Worm (Caenorhabditis elegans) whole organism, young adult: ENCODE measurements around the gene F55F3.4.
A peak's percentile ranks its signal among the peaks of the same experiment; 100 is the strongest.

Experiments used
- B0019.2 ChIP-seq: fragments of 200-800 bp; sonication (Bioruptor generic); conservative IDR thresholded peaks from 2 replicates; pipeline ENCODE4 v1.3.6; 2022; ENCODE audit warnings: missing genetic modification reagents, missing genetic modification characterization, missing compliant biosample characterization
- C17E4.6 ChIP-seq: fragments of 200-800 bp; sonication (Bioruptor generic); IDR thresholded peaks from 2 replicates; pipeline ENCODE4 v1.3.6; 2022; ENCODE audit warnings: missing genetic modification reagents, missing genetic modification characterization, missing compliant biosample characterization
- F22D6.2 ChIP-seq: sonication (generic microtip); optimal IDR thresholded peaks from 2 replicates; lab custom pipeline; 2016; ENCODE audit warnings: mild to moderate bottlenecking, missing genetic modification characterization, missing compliant biosample characterization
- F33H1.4 ChIP-seq: fragments of 200-800 bp; sonication (Bioruptor generic); IDR thresholded peaks from 2 replicates; pipeline ENCODE4 v1.3.6; 2022; ENCODE audit warnings: missing genetic modification reagents, missing genetic modification characterization, missing compliant biosample characterization
- F39B2.1 ChIP-seq: fragments of 200-800 bp; sonication (Bioruptor generic); IDR thresholded peaks from 2 replicates; pipeline ENCODE4 v1.3.6; 2022; ENCODE audit warnings: missing genetic modification reagents, missing genetic modification characterization, missing compliant biosample characterization
- F57A8.1 ChIP-seq: fragments of 200-800 bp; sonication (Bioruptor generic); optimal IDR thresholded peaks from 2 replicates; lab custom pipeline; 2018; ENCODE audit warnings: mild to moderate bottlenecking, missing genetic modification characterization, moderate library complexity, missing compliant biosample characterization
- F57C9.4 ChIP-seq: sonication (generic microtip); optimal IDR thresholded peaks from 2 replicates; lab custom pipeline; 2017; ENCODE audit warnings: mild to moderate bottlenecking, missing genetic modification characterization, missing compliant biosample characterization
- Y53F4B.3 ChIP-seq: fragments of 200-800 bp; sonication (Bioruptor generic); IDR thresholded peaks from 2 replicates; pipeline ENCODE4 v1.3.6; 2022; ENCODE audit warnings: missing genetic modification reagents, missing genetic modification characterization, missing compliant biosample characterization
- Y95B8A.8 ChIP-seq: fragments of 200-800 bp; sonication (Bioruptor generic); IDR thresholded peaks from 2 replicates; pipeline ENCODE4 v1.3.6; 2022; ENCODE audit warnings: missing genetic modification reagents, missing genetic modification characterization, missing compliant biosample characterization
- ama-1 ChIP-seq, 3 experiments: fragments of 150-350 bp in 1 of 3; sonication (generic microtip) in 2 of 3; optimal IDR thresholded peaks; 2 replicates each; lab custom pipeline; 2014 to 2018; ENCODE audit warnings: missing biosample characterization in 2 of 3, missing genetic modification characterization in 2 of 3, missing genetic modification reagents in 2 of 3
- attf-3 ChIP-seq: fragments of 200-800 bp; sonication (Bioruptor generic); conservative IDR thresholded peaks from 2 replicates; pipeline ENCODE4 v1.3.6; 2022; ENCODE audit warnings: missing genetic modification reagents, missing genetic modification characterization, missing compliant biosample characterization
- attf-6 ChIP-seq: fragments of 200-800 bp; sonication (Bioruptor generic); IDR thresholded peaks from 2 replicates; pipeline ENCODE4 v1.3.6; 2022; ENCODE audit warnings: missing genetic modification reagents, missing genetic modification characterization, missing compliant biosample characterization
- cebp-1 ChIP-seq, 2 experiments: fragments of 200-800 bp in 1 of 2; sonication (Bioruptor generic) in 1 of 2; sonication (generic microtip) in 1 of 2; IDR thresholded peaks in 1 of 2; optimal IDR thresholded peaks in 1 of 2; 2 replicates each; pipeline versions ENCODE4 v1.3.6 to Lab custom; 2017 to 2022; ENCODE audit warnings: missing compliant biosample characterization in 2 of 2, missing genetic modification characterization in 2 of 2, mild to moderate bottlenecking in 1 of 2, missing genetic modification reagents in 1 of 2, moderate library complexity in 1 of 2
- cebp-2 ChIP-seq: fragments of 200-800 bp; sonication (Bioruptor generic); IDR thresholded peaks from 2 replicates; pipeline ENCODE4 v1.3.6; 2022; ENCODE audit warnings: missing genetic modification characterization, missing compliant biosample characterization
- ceh-100 ChIP-seq: fragments of 200-800 bp; sonication (Bioruptor generic); IDR thresholded peaks from 2 replicates; pipeline ENCODE4 v1.3.6; 2022; ENCODE audit warnings: missing genetic modification reagents, missing genetic modification characterization, missing compliant biosample characterization
- ceh-27 ChIP-seq: fragments of 200-800 bp; sonication (Bioruptor generic); optimal IDR thresholded peaks from 2 replicates; lab custom pipeline; 2018; ENCODE audit warnings: mild to moderate bottlenecking, missing genetic modification characterization, moderate library complexity, missing compliant biosample characterization
- ceh-40 ChIP-seq: fragments of 200-800 bp; sonication (Bioruptor generic); IDR thresholded peaks from 2 replicates; pipeline ENCODE4 v1.3.6; 2022; ENCODE audit warnings: missing genetic modification characterization, missing compliant biosample characterization
- chd-7 ChIP-seq: sonication (generic microtip); optimal IDR thresholded peaks from 2 replicates; lab custom pipeline; 2016; ENCODE audit warnings: mild to moderate bottlenecking, missing genetic modification characterization, moderate library complexity, missing compliant biosample characterization
- dox-1 ChIP-seq: fragments of 200-800 bp; sonication (Bioruptor generic); IDR thresholded peaks from 2 replicates; pipeline ENCODE4 v1.3.6; 2022; ENCODE audit warnings: missing genetic modification reagents, missing genetic modification characterization, missing compliant biosample characterization
- egl-44 ChIP-seq: fragments of 200-800 bp; sonication (Bioruptor generic); IDR thresholded peaks from 2 replicates; pipeline ENCODE4 v1.3.6; 2022; ENCODE audit warnings: missing genetic modification reagents, missing genetic modification characterization, missing compliant biosample characterization
- ets-4 ChIP-seq: fragments of 200-800 bp; sonication (Bioruptor generic); optimal IDR thresholded peaks from 2 replicates; lab custom pipeline; 2018; ENCODE audit warnings: mild to moderate bottlenecking, missing genetic modification characterization, missing compliant biosample characterization
- hlh-26 ChIP-seq: fragments of 200-800 bp; sonication (Bioruptor generic); conservative IDR thresholded peaks from 2 replicates; pipeline ENCODE4 v1.3.6; 2022; ENCODE audit warnings: missing genetic modification reagents, missing genetic modification characterization, missing compliant biosample characterization
- hmg-20 ChIP-seq: fragments of 200-800 bp; sonication (Bioruptor generic); IDR thresholded peaks from 2 replicates; pipeline ENCODE4 v1.3.6; 2022; ENCODE audit warnings: missing genetic modification reagents, missing genetic modification characterization, missing compliant biosample characterization
- hsf-1 ChIP-seq: fragments of 200-800 bp; sonication (Bioruptor generic); IDR thresholded peaks from 2 replicates; pipeline ENCODE4 v1.3.6; 2022; ENCODE audit warnings: missing genetic modification reagents, missing genetic modification characterization, missing compliant biosample characterization
- madf-3 ChIP-seq: fragments of 200-800 bp; sonication (Bioruptor generic); IDR thresholded peaks from 2 replicates; pipeline ENCODE4 v1.3.6; 2022; ENCODE audit warnings: missing genetic modification reagents, missing genetic modification characterization, missing compliant biosample characterization
- madf-8 ChIP-seq: fragments of 200-800 bp; sonication (Bioruptor generic); conservative IDR thresholded peaks from 2 replicates; pipeline ENCODE4 v1.3.6; 2022; ENCODE audit warnings: missing genetic modification reagents, missing genetic modification characterization, missing compliant biosample characterization
- nfya-1 ChIP-seq: sonication (generic microtip); optimal IDR thresholded peaks from 2 replicates; lab custom pipeline; 2017; ENCODE audit warnings: antibody characterized with exemption, missing compliant biosample characterization, missing genetic modification characterization, borderline replicate concordance; ENCODE audit not compliant: insufficient read depth
- pbrm-1 ChIP-seq: fragments of 200-800 bp; sonication (Bioruptor generic); IDR thresholded peaks from 2 replicates; pipeline ENCODE4 v1.3.6; 2022; ENCODE audit warnings: missing genetic modification reagents, missing genetic modification characterization, missing compliant biosample characterization
- rcor-1 ChIP-seq: fragments of 200-800 bp; sonication (Bioruptor generic); IDR thresholded peaks from 2 replicates; pipeline ENCODE4 v1.3.6; 2022; ENCODE audit warnings: missing genetic modification reagents, missing genetic modification characterization, missing compliant biosample characterization

F55F3.4 gene

DNA sequence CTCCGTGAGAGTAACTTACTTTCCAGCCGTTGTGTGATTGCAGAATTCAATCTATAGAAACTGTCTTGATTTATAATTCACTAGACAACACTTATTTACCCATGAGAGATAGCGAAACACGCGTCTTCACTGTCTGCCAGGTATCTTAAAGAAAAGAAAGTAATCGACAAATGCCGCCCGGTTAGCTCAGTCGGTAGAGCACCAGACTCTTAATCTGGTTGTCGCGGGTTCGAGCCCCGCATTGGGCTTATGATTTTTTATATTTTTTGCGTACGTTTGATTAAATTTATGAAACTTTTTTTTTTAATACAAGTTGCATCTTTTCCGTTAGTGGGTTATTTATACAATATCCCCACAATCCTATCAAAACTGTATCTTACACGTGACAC, 3.3 kb upstream of the F55F3.4 start (continued):
- TF ChIP-seq dox-1 (GFP tag; lab: Robert Waterston, UW) (peak; percentile 68; the same call in 1 of the 2 replicates), F39B2.1 (GFP tag; lab: Robert Waterston, UW) (no peak), madf-8 (no peak), ceh-27 (GFP tag; lab: Kevin White, UChicago) (peak; percentile 2)

DNA sequence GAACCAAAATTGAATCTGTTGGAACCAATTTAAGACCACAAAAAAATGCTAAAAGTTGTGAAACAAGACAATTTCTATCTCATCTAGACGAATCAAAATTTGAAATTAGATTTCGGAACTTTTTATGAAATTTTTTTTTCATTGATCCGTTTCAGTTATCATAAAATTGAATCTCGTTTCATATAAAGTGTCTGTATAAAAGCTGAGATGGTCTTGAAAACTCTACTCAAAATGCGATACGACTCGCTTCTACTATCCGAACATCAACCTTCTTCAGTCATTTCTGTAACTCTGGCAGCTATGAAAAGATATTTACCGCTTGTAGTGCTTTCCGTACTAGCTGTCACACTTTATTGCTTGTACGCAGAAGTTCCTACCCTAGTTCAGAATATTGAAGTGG, 5.2 kb downstream of the F55F3.4 start, which contains the start of gene ZK1086.3:
ZK1086.3 (plus strand) TSS at position 301 of the 400 bp plus-strand sequence.
- TF ChIP-seq Y53F4B.3 (GFP tag; lab: Robert Waterston, UW), result no peak
- no peak for TF ChIP-seq cebp-2 (GFP tag; lab: Robert Waterston, UW)
- TF ChIP-seq egl-44 (GFP tag; lab: Robert Waterston, UW), result no peak
- no peak for TF ChIP-seq attf-3 (GFP tag; lab: Robert Waterston, UW)
- TF ChIP-seq C17E4.6 (GFP tag; lab: Robert Waterston, UW), result no peak
- no peak for TF ChIP-seq F57C9.4
- no peak for TF ChIP-seq madf-3 (GFP tag; lab: Robert Waterston, UW)
- no peak for TF ChIP-seq ceh-100 (GFP tag; lab: Robert Waterston, UW)
- TF ChIP-seq chd-7 (tag; lab: Kevin White, UChicago), result no peak
- TF ChIP-seq F57A8.1 (GFP tag; lab: Kevin White, UChicago), result no peak
- no peak for TF ChIP-seq madf-8
- no peak for TF ChIP-seq cebp-1 (GFP tag; IDR thresholded peaks at IDR 0.05; lab: Robert Waterston, UW)
- TF ChIP-seq cebp-1 (tag; optimal IDR thresholded peaks at IDR 0.05; lab: Kevin White, UChicago), result no peak

DNA sequence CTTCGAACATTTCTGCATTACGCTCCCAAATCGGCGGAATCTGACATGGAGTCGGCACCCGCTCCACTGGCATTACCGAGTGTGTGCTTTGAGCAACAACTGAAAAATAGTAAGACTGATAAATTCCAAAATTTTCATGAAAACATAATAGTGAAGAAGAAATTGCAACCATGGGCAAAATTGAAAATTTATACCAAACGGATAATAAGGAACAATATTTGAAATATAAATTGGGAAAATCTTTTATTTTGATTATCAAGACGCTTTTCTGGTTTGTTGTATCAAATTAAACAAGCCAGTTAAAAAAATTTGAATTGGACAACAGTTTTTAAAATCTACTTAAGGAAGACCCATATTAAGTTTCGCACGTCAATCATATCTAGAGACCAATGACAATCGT, 8.2 kb downstream of the F55F3.4 start, which contains the start of gene ZK1086.2:
ZK1086.2 (minus strand) TSS at position 101 of the 400 bp plus-strand sequence.
- no peak for TF ChIP-seq egl-44 (GFP tag; lab: Robert Waterston, UW)
- no peak for TF ChIP-seq F39B2.1 (GFP tag; lab: Robert Waterston, UW)
- no peak for TF ChIP-seq nfya-1 (tag; lab: Kevin White, UChicago)
- no peak for TF ChIP-seq ets-4 (GFP tag; lab: Kevin White, UChicago)
- no peak for TF ChIP-seq F22D6.2
- no peak for TF ChIP-seq F57A8.1 (GFP tag; lab: Kevin White, UChicago)
- no peak for TF ChIP-seq hlh-26 (GFP tag; lab: Robert Waterston, UW)
- TF ChIP-seq Y95B8A.8 (GFP tag; lab: Robert Waterston, UW), result no peak
- no peak for TF ChIP-seq ama-1 (optimal IDR thresholded peaks at IDR 0.05; lab: Kevin White, UChicago)
- TF ChIP-seq ama-1 (GFP tag; optimal IDR thresholded peaks at IDR 0.05; lab: Kevin White, UChicago), result no peak
- TF ChIP-seq pbrm-1 (GFP tag; lab: Robert Waterston, UW), result no peak
- TF ChIP-seq B0019.2 (GFP tag; lab: Robert Waterston, UW), result no peak
- TF ChIP-seq hmg-20 (GFP tag; lab: Robert Waterston, UW), result no peak

DNA sequence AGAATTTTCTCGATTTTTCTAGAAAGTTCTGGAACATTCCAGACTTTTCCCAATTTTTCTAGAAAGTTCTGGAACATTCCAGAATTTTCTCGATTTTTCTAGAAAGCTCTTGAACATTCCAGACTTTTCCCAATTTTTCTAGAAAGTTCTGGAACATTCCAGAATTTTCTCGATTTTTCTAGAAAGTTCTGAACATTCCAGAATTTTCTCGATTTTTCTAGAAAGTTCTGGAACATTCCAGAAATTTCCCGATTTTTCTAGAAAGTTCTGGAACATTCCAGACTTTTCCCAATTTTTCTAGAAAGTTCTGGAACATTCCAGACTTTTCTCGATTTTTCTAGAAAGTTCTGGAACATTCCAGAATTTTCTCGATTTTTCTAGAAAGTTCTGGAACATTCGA, 10.0 kb downstream of the F55F3.4 start:
- TF ChIP-seq rcor-1 (GFP tag; lab: Robert Waterston, UW) (peak; percentile 45; the same call in 1 of the 2 replicates), attf-6 (GFP tag; lab: Robert Waterston, UW) (peak; percentile 69; the same call in 1 of the 2 replicates), hsf-1 (peak; percentile 98), madf-3 (GFP tag; lab: Robert Waterston, UW) (peak; percentile 69; the same call in 1 of the 2 replicates), ceh-40 (GFP tag; lab: Robert Waterston, UW) (0 out of 2 replicates have a peak, but pooled peaks have one; percentile 30), dox-1 (GFP tag; lab: Robert Waterston, UW) (peak; percentile 61)

DNA sequence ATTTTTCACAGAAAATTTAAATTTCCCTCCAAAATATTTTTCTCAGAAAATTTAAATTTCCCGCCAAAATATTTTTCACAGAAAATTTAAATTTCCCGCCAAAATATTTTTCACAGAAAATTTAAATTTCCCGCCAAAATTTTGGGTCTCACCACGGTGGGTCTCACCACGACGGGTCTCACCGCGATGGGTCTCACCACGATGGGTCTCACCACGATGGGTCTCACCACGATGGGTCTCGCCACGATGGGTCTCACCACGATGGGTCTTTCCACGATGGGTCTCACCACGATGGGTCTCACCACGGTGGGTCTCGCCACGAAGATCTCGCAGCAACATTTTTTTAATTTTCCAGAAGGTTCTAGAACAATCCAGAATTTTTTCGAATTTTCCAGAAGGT, 10.5 kb downstream of the F55F3.4 start:
- TF ChIP-seq hsf-1 (peak; percentile 48; the same call in 1 of the 2 replicates), F33H1.4 (GFP tag; lab: Robert Waterston, UW) (peak; percentile 54)
